Fruit fly (Drosophila melanogaster) whole organism, embryonic: Measurements from ENCODE around the gene CG31797.

ENCODE experiments used
- Blimp-1 ChIP-seq: fragments of 200-800 bp; sonication (Bioruptor generic); optimal IDR thresholded peaks from 3 replicates; lab custom pipeline; 2018; ENCODE audit warnings: missing biosample characterization, missing genetic modification characterization, mild to moderate bottlenecking, moderate library complexity, missing genetic modification reagents
- CG10543 ChIP-seq: fragments of 200-800 bp; sonication (Bioruptor generic); optimal IDR thresholded peaks from 3 replicates; lab custom pipeline; 2017; ENCODE audit warnings: missing biosample characterization, mild to moderate bottlenecking, missing genetic modification characterization, moderate library complexity
- CG11456 ChIP-seq: fragments of 200-800 bp; sonication (Bioruptor generic); IDR thresholded peaks from 3 replicates; pipeline ENCODE4 v1.3.6; 2022; ENCODE audit warnings: missing biosample characterization, missing genetic modification characterization
- CG11695 ChIP-seq: fragments of 200-800 bp; sonication (Bioruptor generic); IDR thresholded peaks from 3 replicates; pipeline ENCODE4 v1.3.6; 2022; ENCODE audit warnings: missing biosample characterization, missing genetic modification characterization
- CG12219 ChIP-seq: fragments of 200-800 bp; sonication (Bioruptor generic); optimal IDR thresholded peaks from 3 replicates; lab custom pipeline; 2018; ENCODE audit warnings: missing biosample characterization, mild to moderate bottlenecking, missing genetic modification characterization
- CG12942 ChIP-seq: fragments of 200-800 bp; sonication (Bioruptor generic); optimal IDR thresholded peaks from 3 replicates; lab custom pipeline; 2016; ENCODE audit warnings: missing biosample characterization, missing genetic modification characterization
- CG14441 ChIP-seq: fragments of 200-800 bp; sonication (Bioruptor generic); IDR thresholded peaks from 2 replicates; pipeline ENCODE4 v1.3.6; 2022; ENCODE audit warnings: missing biosample characterization, missing genetic modification characterization
- CG14965 ChIP-seq: fragments of 200-800 bp; sonication (Bioruptor generic); optimal IDR thresholded peaks from 2 replicates; lab custom pipeline; 2016; ENCODE audit warnings: missing biosample characterization, missing genetic modification characterization, borderline replicate concordance
- CG15514 ChIP-seq: fragments of 200-800 bp; sonication (Bioruptor generic); optimal IDR thresholded peaks from 3 replicates; lab custom pipeline; 2017; ENCODE audit warnings: missing biosample characterization, missing genetic modification characterization, mild to moderate bottlenecking, moderate library complexity, missing genetic modification reagents
- CG17328 ChIP-seq: fragments of 200-800 bp; sonication (Bioruptor generic); IDR thresholded peaks from 2 replicates; pipeline ENCODE4 v1.3.6; 2022; ENCODE audit warnings: missing biosample characterization, missing genetic modification characterization
- CG17385 ChIP-seq: fragments of 200-800 bp; sonication (Bioruptor generic); optimal IDR thresholded peaks from 3 replicates; lab custom pipeline; 2018; ENCODE audit warnings: missing biosample characterization, mild to moderate bottlenecking, missing genetic modification characterization
- CG17568 ChIP-seq: fragments of 200-800 bp; sonication (Bioruptor generic); optimal IDR thresholded peaks from 2 replicates; lab custom pipeline; 2018; ENCODE audit warnings: missing biosample characterization, mild to moderate bottlenecking, missing genetic modification characterization, moderate library complexity
- CG2120 ChIP-seq: fragments of 200-800 bp; sonication (Bioruptor generic); optimal IDR thresholded peaks from 3 replicates; lab custom pipeline; 2016; ENCODE audit warnings: missing biosample characterization, missing genetic modification characterization
- CG30403 ChIP-seq: fragments of 200-800 bp; sonication (Bioruptor generic); optimal IDR thresholded peaks from 3 replicates; lab custom pipeline; 2016; ENCODE audit warnings: missing biosample characterization, missing genetic modification characterization
- CG3407 ChIP-seq: fragments of 200-800 bp; sonication (Bioruptor generic); optimal IDR thresholded peaks from 2 replicates; lab custom pipeline; 2018; ENCODE audit warnings: missing biosample characterization, mild to moderate bottlenecking, missing genetic modification characterization
- CG4730 ChIP-seq: fragments of 200-800 bp; sonication (Bioruptor generic); IDR thresholded peaks from 2 replicates; pipeline ENCODE4 v1.3.6; 2022; ENCODE audit warnings: missing biosample characterization, missing genetic modification characterization
- CG7556 ChIP-seq: fragments of 200-800 bp; sonication (Bioruptor generic); optimal IDR thresholded peaks from 2 replicates; lab custom pipeline; 2017; ENCODE audit warnings: missing biosample characterization, mild to moderate bottlenecking, missing genetic modification characterization
- CG8388 ChIP-seq: fragments of 200-800 bp; sonication (Bioruptor generic); optimal IDR thresholded peaks from 2 replicates; lab custom pipeline; 2019; ENCODE audit warnings: missing biosample characterization, mild to moderate bottlenecking, missing genetic modification characterization, moderate library complexity
- D19B ChIP-seq: fragments of 200-800 bp; sonication (Bioruptor generic); optimal IDR thresholded peaks from 2 replicates; lab custom pipeline; 2017; ENCODE audit warnings: missing biosample characterization, mild to moderate bottlenecking, missing genetic modification characterization
- Dref ChIP-seq: fragments of 200-800 bp; sonication (Bioruptor generic); IDR thresholded peaks from 2 replicates; pipeline ENCODE4 v1.3.6; 2022; ENCODE audit warnings: missing biosample characterization, missing genetic modification characterization
- E2f2 ChIP-seq: fragments of 200-800 bp; sonication (Bioruptor generic); IDR thresholded peaks from 2 replicates; pipeline ENCODE4 v1.3.6; 2022; ENCODE audit warnings: missing biosample characterization, missing genetic modification characterization
- Eip74EF ChIP-seq, 2 experiments: fragments of 200-800 bp in 1 of 2; fragments of >200 bp in 1 of 2; sonication (Bioruptor generic) in 1 of 2; optimal IDR thresholded peaks; 2 replicates each; lab custom pipeline; 2017 to 2019; ENCODE audit warnings: missing biosample characterization in 2 of 2, missing genetic modification characterization in 2 of 2, mild to moderate bottlenecking in 1 of 2, moderate library complexity in 1 of 2
- Fer1 ChIP-seq: fragments of 200-800 bp; sonication (Bioruptor generic); optimal IDR thresholded peaks from 2 replicates; lab custom pipeline; 2017; ENCODE audit warnings: missing biosample characterization, mild to moderate bottlenecking, missing genetic modification characterization
- Lhr ChIP-seq: fragments of 200-800 bp; sonication (Bioruptor generic); optimal IDR thresholded peaks from 3 replicates; lab custom pipeline; 2017; ENCODE audit warnings: mild to moderate bottlenecking, missing biosample characterization, missing genetic modification reagents, missing genetic modification characterization
- Sox100B ChIP-seq: fragments of 200-800 bp; sonication (Bioruptor generic); optimal IDR thresholded peaks from 3 replicates; lab custom pipeline; 2018; ENCODE audit warnings: missing biosample characterization, mild to moderate bottlenecking, missing genetic modification characterization
- Spps ChIP-seq: fragments of 200-800 bp; sonication (Bioruptor generic); optimal IDR thresholded peaks from 2 replicates; lab custom pipeline; 2018; ENCODE audit warnings: missing biosample characterization, mild to moderate bottlenecking, missing genetic modification characterization
- ato ChIP-seq: fragments of 200-800 bp; sonication (Bioruptor generic); IDR thresholded peaks from 2 replicates; pipeline ENCODE4 v1.3.6; 2022; ENCODE audit warnings: missing biosample characterization, missing genetic modification characterization; ENCODE audit not compliant: partially characterized antibody
- br ChIP-seq: fragments of >200 bp; optimal IDR thresholded peaks from 2 replicates; lab custom pipeline; 2017
- bsh ChIP-seq, 2 experiments: fragments of 200-800 bp; sonication (Bioruptor generic); optimal IDR thresholded peaks; 2 replicates each; lab custom pipeline; 2017 to 2018; ENCODE audit warnings: mild to moderate bottlenecking in 2 of 2, missing biosample characterization in 2 of 2, missing genetic modification characterization in 2 of 2, moderate library complexity in 1 of 2
- cad ChIP-seq: fragments of >200 bp; optimal IDR thresholded peaks from 2 replicates; lab custom pipeline; 2017; ENCODE audit warnings: missing biosample characterization, missing genetic modification characterization
- caup ChIP-seq: fragments of 200-800 bp; sonication (Bioruptor generic); optimal IDR thresholded peaks from 3 replicates; lab custom pipeline; 2017; ENCODE audit warnings: missing biosample characterization, mild to moderate bottlenecking, missing genetic modification characterization, moderate library complexity; ENCODE audit not compliant: severe bottlenecking
- ci ChIP-seq: fragments of 200-800 bp; sonication (Bioruptor generic); IDR thresholded peaks from 3 replicates; pipeline ENCODE4 v1.3.6; 2022; ENCODE audit warnings: missing biosample characterization, missing genetic modification characterization
- crol ChIP-seq: fragments of 200-800 bp; sonication (Bioruptor generic); IDR thresholded peaks from 2 replicates; pipeline ENCODE4 v1.3.6; 2022; ENCODE audit warnings: missing biosample characterization, missing genetic modification characterization
- fd64A ChIP-seq: fragments of 200-800 bp; sonication (Bioruptor generic); optimal IDR thresholded peaks from 3 replicates; lab custom pipeline; 2018; ENCODE audit warnings: missing biosample characterization, mild to moderate bottlenecking, missing genetic modification characterization
- ftz-f1 ChIP-seq: fragments of 200-800 bp; sonication (Bioruptor generic); optimal IDR thresholded peaks from 2 replicates; lab custom pipeline; 2016; ENCODE audit warnings: missing biosample characterization, missing genetic modification characterization
- gcm2 ChIP-seq: fragments of 200-800 bp; sonication (Bioruptor generic); optimal IDR thresholded peaks from 2 replicates; lab custom pipeline; 2016; ENCODE audit warnings: missing biosample characterization, missing genetic modification characterization
- gem ChIP-seq: fragments of 200-800 bp; sonication (Bioruptor generic); optimal IDR thresholded peaks from 2 replicates; lab custom pipeline; 2019; ENCODE audit warnings: missing biosample characterization, mild to moderate bottlenecking, missing genetic modification characterization, moderate library complexity
- gfzf ChIP-seq: fragments of 200-800 bp; sonication (Bioruptor generic); optimal IDR thresholded peaks from 2 replicates; lab custom pipeline; 2016; ENCODE audit warnings: missing biosample characterization, mild to moderate bottlenecking, missing genetic modification characterization, moderate library complexity
- ind ChIP-seq: fragments of 200-800 bp; sonication (Bioruptor generic); optimal IDR thresholded peaks from 3 replicates; lab custom pipeline; 2016; ENCODE audit warnings: missing biosample characterization, missing genetic modification characterization
- lov ChIP-seq, 2 experiments: fragments of 200-800 bp in 1 of 2; fragments of >200 bp in 1 of 2; sonication (Bioruptor generic) in 1 of 2; IDR thresholded peaks in 1 of 2; optimal IDR thresholded peaks in 1 of 2; 2 replicates in 1 of 2; 3 replicates in 1 of 2; pipeline versions ENCODE4 v1.3.6 to Lab custom; 2017 to 2022; ENCODE audit warnings: missing biosample characterization in 1 of 2, missing genetic modification characterization in 1 of 2
- nau ChIP-seq: fragments of 200-800 bp; sonication (Bioruptor generic); optimal IDR thresholded peaks from 3 replicates; lab custom pipeline; 2017; ENCODE audit warnings: missing biosample characterization, mild to moderate bottlenecking, missing genetic modification characterization, missing genetic modification reagents
- pnt ChIP-seq: fragments of 200-800 bp; sonication (Bioruptor generic); optimal IDR thresholded peaks from 3 replicates; lab custom pipeline; 2016; ENCODE audit warnings: missing biosample characterization, missing genetic modification characterization
- psq ChIP-seq: fragments of 200-800 bp; sonication (Bioruptor generic); optimal IDR thresholded peaks from 2 replicates; lab custom pipeline; 2017; ENCODE audit warnings: missing biosample characterization, missing genetic modification characterization
- sisA ChIP-seq: fragments of 200-800 bp; sonication (Bioruptor generic); IDR thresholded peaks from 2 replicates; pipeline ENCODE4 v1.3.6; 2022; ENCODE audit warnings: missing biosample characterization, missing genetic modification characterization
- sob ChIP-seq: fragments of 200-800 bp; sonication (Bioruptor generic); IDR thresholded peaks from 2 replicates; pipeline ENCODE4 v1.3.6; 2022; ENCODE audit warnings: missing biosample characterization, missing genetic modification characterization
- sr ChIP-seq: fragments of 200-800 bp; sonication (Bioruptor generic); IDR thresholded peaks from 3 replicates; pipeline ENCODE4 v1.3.6; 2022; ENCODE audit warnings: missing biosample characterization, missing genetic modification characterization
- wek ChIP-seq: fragments of 200-800 bp; sonication (Bioruptor generic); optimal IDR thresholded peaks from 3 replicates; lab custom pipeline; 2018; ENCODE audit warnings: missing biosample characterization, mild to moderate bottlenecking, missing genetic modification characterization, moderate library complexity
- zen ChIP-seq: fragments of 200-800 bp; sonication (Bioruptor generic); optimal IDR thresholded peaks from 3 replicates; lab custom pipeline; 2018; ENCODE audit warnings: missing biosample characterization, mild to moderate bottlenecking, missing genetic modification characterization, moderate library complexity

Gene CG31797

DNA sequence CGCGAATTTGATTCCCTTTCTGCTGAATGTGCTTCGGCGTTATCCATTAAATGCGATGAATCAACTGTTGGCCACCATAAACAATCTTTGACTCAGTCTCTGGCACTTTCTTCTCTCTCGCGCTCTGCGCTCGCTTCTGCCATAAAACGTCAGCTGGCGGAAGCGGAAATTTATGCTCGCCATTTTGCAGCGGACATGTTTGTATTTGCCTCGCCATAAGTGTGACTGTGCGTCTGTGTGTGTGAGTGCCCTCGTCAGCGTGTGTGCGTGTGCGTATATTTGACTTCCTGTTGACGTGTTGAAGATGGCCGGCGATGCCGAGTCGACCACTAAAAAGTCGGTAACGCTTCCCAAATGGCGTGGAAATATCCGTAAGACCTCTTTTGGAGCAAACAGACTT lies 1.5 kb upstream of the CG31797 start (continued):
- TF ChIP-seq Sox100B (GFP tag; lab: Kevin White, UChicago), result no peak
- no peak for TF ChIP-seq CG14965 (GFP tag; lab: Kevin White, UChicago)
- TF ChIP-seq CG11456, result no peak
- no peak for TF ChIP-seq CG7556 (GFP tag; lab: Kevin White, UChicago)
- TF ChIP-seq CG17568 (GFP tag; lab: Kevin White, UChicago), result no peak
- no peak for TF ChIP-seq ato (GFP tag; lab: Robert Waterston, UW)
- no peak for TF ChIP-seq sr (GFP tag; lab: Robert Waterston, UW)
- no peak for TF ChIP-seq cad (GFP tag; lab: Kevin White, UChicago)
- no peak for TF ChIP-seq CG8388 (GFP tag; lab: Kevin White, UChicago)
- TF ChIP-seq CG2120 (GFP tag; lab: Kevin White, UChicago), result no peak
- TF ChIP-seq psq (GFP tag; lab: Kevin White, UChicago), result no peak
- no peak for TF ChIP-seq sob (GFP tag; lab: Robert Waterston, UW)
- no peak for TF ChIP-seq ftz-f1 (GFP tag; lab: Kevin White, UChicago)
- peak; percentile 54; the same call in 2 of the 3 replicates for TF ChIP-seq ci
- no peak for TF ChIP-seq Spps
- TF ChIP-seq zen (tag; lab: Kevin White, UChicago), result peak; percentile 3
- no peak for TF ChIP-seq lov (optimal IDR thresholded peaks at IDR 0.05; lab: Kevin White, UChicago)
- TF ChIP-seq lov (GFP tag; IDR thresholded peaks at IDR 0.05; lab: Robert Waterston, UW), result peak; percentile 57; the same call in 1 of the 3 replicates
- TF ChIP-seq Lhr, result no peak
- TF ChIP-seq CG10543, result no peak

DNA sequence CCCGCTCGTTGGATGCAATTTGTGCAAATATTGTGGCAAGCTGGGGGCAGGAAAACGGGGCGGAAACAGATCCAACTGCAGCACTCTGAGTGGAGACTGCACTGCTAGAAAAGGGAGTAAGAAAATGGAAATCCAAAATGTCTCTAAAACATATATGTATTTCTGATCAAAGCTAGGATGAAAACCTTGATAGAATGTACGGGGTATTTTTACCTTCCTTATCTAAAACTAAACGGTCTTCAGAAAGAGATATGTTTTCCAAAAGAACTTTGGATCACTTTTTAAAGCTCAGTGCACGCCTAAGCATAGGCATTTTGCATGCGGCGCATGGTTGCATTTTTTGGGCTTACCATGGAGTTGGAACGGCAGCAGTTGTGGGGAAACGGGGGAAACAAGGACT lies 8.0 kb downstream of the CG31797 start:
- TF ChIP-seq E2f2 (GFP tag; lab: Robert Waterston, UW) (no peak), CG17568 (GFP tag; lab: Kevin White, UChicago) (no peak), wek (GFP tag; lab: Kevin White, UChicago) (no peak), gfzf (GFP tag; lab: Kevin White, UChicago) (no peak), Eip74EF (GFP tag; optimal IDR thresholded peaks at IDR 0.05; lab: Kevin White, UChicago) (no peak), CG3407 (GFP tag; lab: Kevin White, UChicago) (no peak), CG11695 (GFP tag; lab: Robert Waterston, UW) (no peak), nau (GFP tag; lab: Kevin White, UChicago) (no peak)

DNA sequence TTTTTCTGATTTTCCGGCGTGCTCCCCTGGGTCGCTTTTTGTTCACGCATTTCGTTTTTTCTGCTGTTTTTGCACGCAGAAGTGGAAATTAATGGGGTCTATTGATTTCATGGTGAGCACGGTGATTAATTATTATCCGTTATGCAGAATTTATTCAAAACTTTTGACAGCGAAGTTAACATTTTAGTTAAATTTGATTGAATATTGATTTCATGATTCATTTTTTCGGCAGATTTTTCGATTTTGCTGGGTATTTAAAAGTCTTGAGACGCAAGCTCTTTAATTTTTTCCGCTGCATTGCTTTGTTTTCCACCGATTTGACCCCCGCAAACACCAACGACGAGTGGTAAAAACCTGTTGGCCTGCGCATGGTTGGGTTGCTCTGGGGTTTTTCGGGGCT lies 9.6 kb downstream of the CG31797 start:
- peak; percentile 28 for TF ChIP-seq CG12219 (GFP tag; lab: Kevin White, UChicago)
- TF ChIP-seq Blimp-1 (GFP tag; lab: Kevin White, UChicago), result peak; percentile 4
- peak; percentile 67 for TF ChIP-seq gem (tag; lab: Kevin White, UChicago)
- TF ChIP-seq Fer1 (GFP tag; lab: Kevin White, UChicago), result no peak
- 0 out of 2 replicates have a peak, but pooled peaks have one; percentile 24 for TF ChIP-seq crol (GFP tag; lab: Robert Waterston, UW)
- no peak for TF ChIP-seq caup (GFP tag; lab: Kevin White, UChicago)
- no peak for TF ChIP-seq CG4730 (GFP tag; lab: Robert Waterston, UW)
- peak; percentile 16 for TF ChIP-seq pnt (GFP tag; lab: Kevin White, UChicago)
- no peak for TF ChIP-seq gcm2
- TF ChIP-seq CG14441 (GFP tag; lab: Robert Waterston, UW), result peak; percentile 45; the same call in 1 of the 2 replicates
- TF ChIP-seq Dref (GFP tag; lab: Robert Waterston, UW), result no peak
- TF ChIP-seq CG17385 (GFP tag; lab: Kevin White, UChicago), result peak; percentile 30
- no peak for TF ChIP-seq fd64A (GFP tag; lab: Kevin White, UChicago)
- TF ChIP-seq bsh (GFP tag; optimal IDR thresholded peaks at IDR 0.05; lab: Kevin White, UChicago), result peak in 1 of 2 experiments; percentile 51
- no peak for TF ChIP-seq br (lab: Kevin White, UChicago)
- peak; percentile 3 for TF ChIP-seq ind
- TF ChIP-seq CG12942 (GFP tag; lab: Kevin White, UChicago), result no peak
- TF ChIP-seq sisA (GFP tag; lab: Robert Waterston, UW), result peak; percentile 55; the same call in 1 of the 2 replicates
- no peak for TF ChIP-seq D19B (GFP tag; lab: Kevin White, UChicago)
- peak; percentile 47; the same call in 1 of the 2 replicates for TF ChIP-seq CG17328 (GFP tag; lab: Robert Waterston, UW)
- TF ChIP-seq CG15514 (GFP tag; lab: Kevin White, UChicago), result no peak
- peak; percentile 26 for TF ChIP-seq CG30403 (GFP tag; lab: Kevin White, UChicago)
